Worm (Caenorhabditis elegans) whole organism, L1 larva: ENCODE measurements around the gene ifo-1.
"Not testable (repeated sequence)": the region's sequence is repeated elsewhere in the genome, so short reads cannot be mapped to it uniquely, and the experiment has no call there.

Experiments
- Y116A8C.19 ChIP-seq: sonication (generic microtip); optimal IDR thresholded peaks from 2 replicates; lab custom pipeline; 2016; ENCODE audit warnings: missing compliant biosample characterization, missing genetic modification characterization, borderline replicate concordance
- blmp-1 ChIP-seq: fragments of 150-350 bp; optimal IDR thresholded peaks from 2 replicates; lab custom pipeline; 2014; ENCODE audit warnings: missing biosample characterization, missing genetic modification characterization
- ceh-8 ChIP-seq: fragments of 200-800 bp; sonication (Bioruptor generic); optimal IDR thresholded peaks from 2 replicates; lab custom pipeline; 2018; ENCODE audit warnings: mild to moderate bottlenecking, missing genetic modification characterization, moderate library complexity, missing compliant biosample characterization
- ceh-90 ChIP-seq: sonication (generic microtip); optimal IDR thresholded peaks from 2 replicates; lab custom pipeline; 2016; ENCODE audit warnings: missing genetic modification characterization, missing compliant biosample characterization
- ces-1 ChIP-seq: fragments of 150-350 bp; optimal IDR thresholded peaks from 2 replicates; lab custom pipeline; 2014; ENCODE audit warnings: missing biosample characterization, missing genetic modification reagents, missing genetic modification characterization
- dpl-1 ChIP-seq, 3 experiments: fragments of 150-350 bp in 2 of 3; sonication (generic microtip) in 1 of 3; optimal IDR thresholded peaks; 2 replicates each; lab custom pipeline; 2014 to 2017; ENCODE audit warnings: missing biosample characterization in 3 of 3, missing genetic modification characterization in 3 of 3, missing genetic modification reagents in 3 of 3
- dsc-1 ChIP-seq: sonication (generic microtip); optimal IDR thresholded peaks from 2 replicates; lab custom pipeline; 2016; ENCODE audit warnings: mild to moderate bottlenecking, missing genetic modification characterization, missing compliant biosample characterization
- efl-1 ChIP-seq, 4 experiments: fragments of 150-350 bp; optimal IDR thresholded peaks in 3 of 4; peaks in 1 of 4; 1 replicate in 1 of 4; 2 replicates in 3 of 4; lab custom pipeline; 2014; ENCODE audit warnings: missing biosample characterization in 2 of 4, missing genetic modification characterization in 2 of 4, missing genetic modification reagents in 2 of 4
- egl-27 ChIP-seq, 2 experiments: fragments of 150-350 bp in 1 of 2; sonication (generic microtip); optimal IDR thresholded peaks; 3 replicates each; lab custom pipeline; 2017 to 2018; ENCODE audit warnings: missing biosample characterization in 2 of 2, missing genetic modification characterization in 2 of 2, missing genetic modification reagents in 2 of 2
- elt-2 ChIP-seq: sonication (generic microtip); optimal IDR thresholded peaks from 2 replicates; lab custom pipeline; 2016; ENCODE audit warnings: missing genetic modification characterization, mild to moderate bottlenecking, inconsistent platforms, missing compliant biosample characterization, missing genetic modification reagents
- ets-5 ChIP-seq: fragments of 200-800 bp; sonication (Bioruptor generic); IDR thresholded peaks from 2 replicates; pipeline ENCODE4 v1.3.6; 2022; ENCODE audit warnings: missing genetic modification characterization, missing compliant biosample characterization
- fkh-10 ChIP-seq: sonication (generic microtip); optimal IDR thresholded peaks from 2 replicates; lab custom pipeline; 2017; ENCODE audit warnings: missing biosample characterization, missing genetic modification reagents, missing genetic modification characterization
- fkh-4 ChIP-seq: sonication (generic microtip); optimal IDR thresholded peaks from 2 replicates; lab custom pipeline; 2016; ENCODE audit warnings: missing compliant biosample characterization, missing genetic modification characterization, borderline replicate concordance
- fos-1 ChIP-seq: fragments of 150-350 bp; optimal IDR thresholded peaks from 2 replicates; lab custom pipeline; 2014; ENCODE audit warnings: missing biosample characterization, missing genetic modification characterization
- hlh-4 ChIP-seq: sonication (generic microtip); optimal IDR thresholded peaks from 2 replicates; lab custom pipeline; 2016; ENCODE audit warnings: mild to moderate bottlenecking, missing genetic modification characterization, missing compliant biosample characterization
- hpl-2 ChIP-seq: fragments of 150-350 bp; optimal IDR thresholded peaks from 2 replicates; lab custom pipeline; 2014; ENCODE audit warnings: missing biosample characterization, missing genetic modification reagents, missing genetic modification characterization
- irx-1 ChIP-seq: sonication (generic microtip); optimal IDR thresholded peaks from 2 replicates; lab custom pipeline; 2016; ENCODE audit warnings: missing genetic modification characterization, missing compliant biosample characterization
- isw-1 ChIP-seq: fragments of 200-800 bp; sonication (Bioruptor generic); IDR thresholded peaks from 2 replicates; pipeline ENCODE4 v1.3.6; 2022; ENCODE audit warnings: missing genetic modification characterization, missing compliant biosample characterization
- lin-35 ChIP-seq, 2 experiments: fragments of 150-350 bp; optimal IDR thresholded peaks; 2 replicates each; lab custom pipeline; 2014; ENCODE audit warnings: missing biosample characterization in 2 of 2, missing genetic modification characterization in 2 of 2, missing genetic modification reagents in 2 of 2
- lsy-2 ChIP-seq, 2 experiments: fragments of 150-350 bp; optimal IDR thresholded peaks; 2 replicates each; lab custom pipeline; 2014; ENCODE audit warnings: missing biosample characterization in 2 of 2, missing genetic modification characterization in 2 of 2
- mdl-1 ChIP-seq, 2 experiments: fragments of 150-350 bp; optimal IDR thresholded peaks; 2 replicates each; lab custom pipeline; 2014 to 2017; ENCODE audit warnings: missing biosample characterization in 2 of 2, missing genetic modification characterization in 2 of 2, inconsistent platforms in 1 of 2
- mef-2 ChIP-seq: fragments of 150-350 bp; optimal IDR thresholded peaks from 2 replicates; lab custom pipeline; 2014; ENCODE audit warnings: missing biosample characterization, missing genetic modification characterization
- nhr-20 ChIP-seq: sonication (generic microtip); optimal IDR thresholded peaks from 2 replicates; lab custom pipeline; 2016; ENCODE audit warnings: mild to moderate bottlenecking, missing genetic modification characterization, missing compliant biosample characterization
- nhr-237 ChIP-seq: fragments of 150-350 bp; optimal IDR thresholded peaks from 2 replicates; lab custom pipeline; 2014; ENCODE audit warnings: missing biosample characterization, missing genetic modification characterization
- nhr-28 ChIP-seq: fragments of 150-350 bp; optimal IDR thresholded peaks from 2 replicates; lab custom pipeline; 2014; ENCODE audit warnings: missing biosample characterization, missing genetic modification characterization
- nhr-47 ChIP-seq: sonication (generic microtip); optimal IDR thresholded peaks from 2 replicates; lab custom pipeline; 2016; ENCODE audit warnings: mild to moderate bottlenecking, missing genetic modification characterization, moderate library complexity, missing compliant biosample characterization
- nhr-77 ChIP-seq: fragments of 150-350 bp; optimal IDR thresholded peaks from 2 replicates; lab custom pipeline; 2014; ENCODE audit warnings: missing biosample characterization, missing genetic modification characterization
- nhr-84 ChIP-seq: sonication (generic microtip); optimal IDR thresholded peaks from 2 replicates; lab custom pipeline; 2017; ENCODE audit warnings: missing biosample characterization, missing genetic modification characterization
- nhr-85 ChIP-seq: sonication (generic microtip); peaks from one replicate; lab custom pipeline; 2016; ENCODE audit warnings: missing genetic modification characterization, inconsistent platforms, missing compliant biosample characterization
- nhr-90 ChIP-seq: sonication (generic microtip); optimal IDR thresholded peaks from 2 replicates; lab custom pipeline; 2016; ENCODE audit warnings: mild to moderate bottlenecking, missing genetic modification characterization, missing compliant biosample characterization; ENCODE audit not compliant: poor library complexity
- pag-3 ChIP-seq: sonication (generic microtip); optimal IDR thresholded peaks from 2 replicates; lab custom pipeline; 2017; ENCODE audit warnings: missing genetic modification characterization, mild to moderate bottlenecking, missing compliant biosample characterization, antibody characterized with exemption, borderline replicate concordance; ENCODE audit not compliant: insufficient read depth
- pax-3 ChIP-seq: fragments of 200-800 bp; sonication (Bioruptor generic); optimal IDR thresholded peaks from 2 replicates; lab custom pipeline; 2018; ENCODE audit warnings: mild to moderate bottlenecking, missing genetic modification characterization, moderate library complexity, missing compliant biosample characterization
- pqm-1 ChIP-seq: sonication (generic microtip); optimal IDR thresholded peaks from 3 replicates; lab custom pipeline; 2017; ENCODE audit warnings: missing biosample characterization, missing genetic modification characterization
- rnt-1 ChIP-seq: sonication (generic microtip); optimal IDR thresholded peaks from 2 replicates; lab custom pipeline; 2016; ENCODE audit warnings: mild to moderate bottlenecking, missing genetic modification characterization, moderate library complexity, missing compliant biosample characterization
- snu-23 ChIP-seq: sonication (generic microtip); optimal IDR thresholded peaks from 2 replicates; lab custom pipeline; 2016; ENCODE audit warnings: missing genetic modification characterization, missing compliant biosample characterization
- sptf-1 ChIP-seq: fragments of 150-350 bp; optimal IDR thresholded peaks from 2 replicates; lab custom pipeline; 2014; ENCODE audit warnings: missing biosample characterization, missing genetic modification characterization
- tbx-2 ChIP-seq: sonication (generic microtip); optimal IDR thresholded peaks from 2 replicates; lab custom pipeline; 2016; ENCODE audit warnings: missing genetic modification characterization, missing compliant biosample characterization
- unc-130 ChIP-seq: fragments of 150-350 bp; optimal IDR thresholded peaks from 2 replicates; lab custom pipeline; 2017; ENCODE audit warnings: missing biosample characterization, missing genetic modification characterization, inconsistent platforms
- unc-62 ChIP-seq: fragments of 150-350 bp; optimal IDR thresholded peaks from 2 replicates; lab custom pipeline; 2014; ENCODE audit warnings: missing biosample characterization, missing genetic modification reagents, missing genetic modification characterization
- vab-15 ChIP-seq: sonication (generic microtip); optimal IDR thresholded peaks from 2 replicates; lab custom pipeline; 2017; ENCODE audit warnings: missing genotype, mild to moderate bottlenecking, missing genetic modification characterization, missing compliant biosample characterization
- zag-1 ChIP-seq: fragments of 150-350 bp; optimal IDR thresholded peaks from 2 replicates; lab custom pipeline; 2014; ENCODE audit warnings: missing biosample characterization, missing genetic modification characterization
- ztf-11 ChIP-seq, 2 experiments: sonication (generic microtip); optimal IDR thresholded peaks; 2 replicates each; lab custom pipeline; 2016 to 2017; ENCODE audit warnings: missing genetic modification characterization in 2 of 2, missing biosample characterization in 1 of 2, missing compliant biosample characterization in 1 of 2
- ztf-4 ChIP-seq: fragments of 150-350 bp; optimal IDR thresholded peaks from 2 replicates; lab custom pipeline; 2014; ENCODE audit warnings: missing biosample characterization, missing genetic modification characterization

Gene ifo-1

ce11 chrIV:7326613-7327149 is at the start of gene ifo-1:
Gene ifo-1 (minus strand): TSS chrIV:7326663.
- no peak for TF ChIP-seq fkh-4
- no peak for TF ChIP-seq pag-3 (tag; lab: Kevin White, UChicago)
- no peak for TF ChIP-seq dsc-1 (tag; lab: Kevin White, UChicago)
- TF ChIP-seq lsy-2 (tag; optimal IDR thresholded peaks at IDR 0.05; lab: Kevin White, UChicago), result no peak
- TF ChIP-seq hpl-2, result no peak
- no peak for TF ChIP-seq nhr-237 (tag; lab: Kevin White, UChicago)
- TF ChIP-seq ceh-90 (tag; lab: Kevin White, UChicago), result no peak
- peak; percentile 10 for TF ChIP-seq nhr-90
- TF ChIP-seq pqm-1 (tag; lab: Kevin White, UChicago), result peak; percentile 70
- TF ChIP-seq irx-1 (tag; lab: Kevin White, UChicago), result no peak
- TF ChIP-seq nhr-20 (tag; lab: Kevin White, UChicago), result peak; percentile 20
- TF ChIP-seq zag-1 (tag; lab: Kevin White, UChicago), result no peak
- no peak for TF ChIP-seq nhr-85 (tag; lab: Kevin White, UChicago)
- TF ChIP-seq elt-2, result peak; percentile 88
- no peak for TF ChIP-seq unc-62 (GFP tag; lab: Kevin White, UChicago)
- no peak for TF ChIP-seq nhr-28 (tag; lab: Kevin White, UChicago)
- no peak for TF ChIP-seq ets-5 (GFP tag; lab: Robert Waterston, UW)
- TF ChIP-seq ces-1 (GFP tag; lab: Kevin White, UChicago), result no peak
- TF ChIP-seq fkh-10, result no peak
- peak in 1 of 2 experiments; percentile 33 for TF ChIP-seq lin-35 (GFP tag; optimal IDR thresholded peaks at IDR 0.05; lab: Kevin White, UChicago)
- no peak for TF ChIP-seq sptf-1 (tag; lab: Kevin White, UChicago)
- no peak for TF ChIP-seq Y116A8C.19 (tag; lab: Kevin White, UChicago)

- not testable (repeated sequence) for TF ChIP-seq mdl-1 (tag; optimal IDR thresholded peaks at IDR 0.05; lab: Kevin White, UChicago); tbx-2; nhr-47 (tag; lab: Kevin White, UChicago)
- TF ChIP-seq, all 84 proteins: peak for 0; not testable (repeated sequence) for 84
Measured at ce11 chrIV:7374847-7375246, 48.4 kb upstream of the ifo-1 start, which contains the start of gene T12B3.3. Gene T12B3.3 (plus strand): TSS chrIV:7375147.

- not testable (repeated sequence) for TF ChIP-seq ceh-8 (GFP tag; lab: Kevin White, UChicago); isw-1 (GFP tag; lab: Robert Waterston, UW); sptf-1 (tag; lab: Kevin White, UChicago)
Measured at ce11 chrIV:7365011-7365410, 38.5 kb upstream of the ifo-1 start, which contains the start of gene Y40C5A.4. Gene Y40C5A.4 (minus strand): TSS chrIV:7365111.

- TF ChIP-seq ztf-4 (tag; lab: Kevin White, UChicago) (no peak), efl-1 (optimal IDR thresholded peaks at IDR 0.05; lab: Kevin White, UChicago) (no peak), efl-1 (GFP tag; optimal IDR thresholded peaks at IDR 0.05 in 1 of 2; lab: Kevin White, UChicago) (peak in 1 of 2 experiments; percentile 81)
Measured at ce11 chrIV:7346751-7347150, 20.3 kb upstream of the ifo-1 start, which contains the start of gene daf-42. Gene daf-42 (minus strand): TSS chrIV:7346851.

ce11 chrIV:7344020-7344419 is 17.6 kb upstream of the ifo-1 start:
- TF ChIP-seq mef-2 (tag; lab: Kevin White, UChicago) (no peak), egl-27 (tag; optimal IDR thresholded peaks at IDR 0.05; lab: Kevin White, UChicago) (no peak), fkh-10 (no peak), dpl-1 (GFP tag; optimal IDR thresholded peaks at IDR 0.05; lab: Kevin White, UChicago) (peak in 1 of 3 experiments; percentile 2), mdl-1 (tag; optimal IDR thresholded peaks at IDR 0.05; lab: Kevin White, UChicago) (peak in 1 of 2 experiments; percentile 25), unc-130 (no peak), hpl-2 (no peak), efl-1 (optimal IDR thresholded peaks at IDR 0.05; lab: Kevin White, UChicago) (peak in 1 of 2 experiments; percentile 29), efl-1 (GFP tag; optimal IDR thresholded peaks at IDR 0.05 in 1 of 2; lab: Kevin White, UChicago) (peak in 1 of 2 experiments; percentile 90), ztf-11 (tag; optimal IDR thresholded peaks at IDR 0.05; lab: Kevin White, UChicago) (no peak), fos-1 (tag; lab: Kevin White, UChicago) (no peak), rnt-1 (tag; lab: Kevin White, UChicago) (peak; percentile 75), vab-15 (no peak), hlh-4 (tag; lab: Kevin White, UChicago) (no peak), snu-23 (no peak), nhr-47 (tag; lab: Kevin White, UChicago) (no peak), nhr-84 (tag; lab: Kevin White, UChicago) (no peak), blmp-1 (tag; lab: Kevin White, UChicago) (no peak), pax-3 (tag; lab: Kevin White, UChicago) (no peak), fkh-4 (no peak), nhr-77 (peak; percentile 0)
